Worm (Caenorhabditis elegans) whole organism, L1 larva: ENCODE results near the gene hal-3.

Experiments used
- C04F5.9 ChIP-seq: sonication (generic microtip); optimal IDR thresholded peaks from 2 replicates; lab custom pipeline; 2016; ENCODE audit warnings: missing genetic modification characterization, missing compliant biosample characterization
- ces-1 ChIP-seq: fragments of 150-350 bp; optimal IDR thresholded peaks from 2 replicates; lab custom pipeline; 2014; ENCODE audit warnings: missing biosample characterization, missing genetic modification reagents, missing genetic modification characterization
- fkh-8 ChIP-seq: sonication (generic microtip); optimal IDR thresholded peaks from 2 replicates; lab custom pipeline; 2016; ENCODE audit warnings: mild to moderate bottlenecking, missing genetic modification characterization, missing compliant biosample characterization
- nhr-71 ChIP-seq: sonication (generic microtip); optimal IDR thresholded peaks from 2 replicates; lab custom pipeline; 2016; ENCODE audit warnings: mild to moderate bottlenecking, missing genetic modification characterization, moderate library complexity, missing compliant biosample characterization
- snpc-4 ChIP-seq: fragments of 150-350 bp; optimal IDR thresholded peaks from 2 replicates; lab custom pipeline; 2014; ENCODE audit warnings: missing biosample characterization, missing genetic modification characterization
- unc-130 ChIP-seq: fragments of 150-350 bp; optimal IDR thresholded peaks from 2 replicates; lab custom pipeline; 2017; ENCODE audit warnings: missing biosample characterization, missing genetic modification characterization, inconsistent platforms
- ztf-11 ChIP-seq, 2 experiments: sonication (generic microtip); optimal IDR thresholded peaks; 2 replicates each; lab custom pipeline; 2016 to 2017; ENCODE audit warnings: missing genetic modification characterization in 2 of 2, missing biosample characterization in 1 of 2, missing compliant biosample characterization in 1 of 2

DNA sequence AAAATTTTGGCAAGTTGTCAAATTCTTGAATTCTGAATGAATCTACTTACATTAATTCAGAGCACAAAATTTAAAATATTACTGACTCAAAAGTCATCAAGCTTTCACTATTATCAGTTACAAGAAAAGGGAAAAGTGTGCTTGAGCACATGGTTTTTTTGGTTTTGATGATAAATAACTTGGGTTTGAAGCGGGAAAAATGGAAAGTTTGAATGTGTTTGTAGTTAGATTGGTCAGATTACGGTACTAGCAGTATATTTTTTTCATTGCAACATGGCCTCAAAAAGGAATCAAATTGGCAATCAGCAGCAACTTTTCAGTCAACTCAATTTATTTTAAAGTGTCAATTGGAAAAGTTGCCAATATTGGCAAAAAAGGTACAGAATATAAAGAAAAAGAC lies 12.2 kb downstream of the hal-3 start:
- TF ChIP-seq ces-1 (GFP tag; lab: Kevin White, UChicago) (no peak), nhr-71 (tag; lab: Kevin White, UChicago) (no peak), snpc-4 (tag; lab: Kevin White, UChicago) (no peak), unc-130 (no peak), fkh-8 (tag; lab: Kevin White, UChicago) (no peak), ztf-11 (tag; optimal IDR thresholded peaks at IDR 0.05; lab: Kevin White, UChicago) (no peak), C04F5.9 (tag; lab: Kevin White, UChicago) (no peak)
